Fruit fly (Drosophila melanogaster): ENCODE measurements around the gene CG13248.

DNA sequence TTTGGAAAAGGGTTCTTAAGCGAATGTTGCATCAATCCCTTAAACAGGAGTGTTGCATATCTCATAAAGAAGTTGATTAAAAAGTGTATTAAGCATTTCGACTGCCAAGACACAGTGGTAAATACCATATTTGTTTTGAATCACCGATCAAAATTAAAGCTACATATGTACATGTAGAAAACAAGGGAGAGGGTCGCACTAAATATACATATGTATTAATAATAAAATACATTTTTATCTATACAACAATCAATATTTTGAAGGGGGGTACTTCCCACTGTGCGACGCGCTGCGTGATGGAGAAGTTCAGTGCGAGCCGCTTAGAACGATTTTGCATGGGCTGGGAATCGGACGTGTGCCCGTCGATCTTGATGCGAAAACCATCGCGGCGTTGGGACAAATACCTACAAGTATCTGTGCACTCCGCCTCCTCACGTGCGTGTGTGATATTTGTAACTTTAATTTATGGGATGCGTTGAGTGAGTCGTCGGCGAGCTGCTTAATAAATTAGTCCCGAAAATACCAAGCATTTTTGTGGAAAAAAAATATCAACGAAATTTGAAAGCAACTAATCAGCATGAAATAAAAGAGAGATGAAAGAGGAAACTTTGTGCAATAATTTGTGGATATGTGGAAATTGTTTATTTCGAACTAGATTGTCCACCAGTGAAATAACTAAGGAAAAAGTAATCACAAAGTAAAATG, 34.6 kb upstream of the CG13248 start:
- TF ChIP-seq CG14711 (tag; optimal IDR thresholded peaks at IDR 0.05) (peak; percentile 85), CG7101 (tag; optimal IDR thresholded peaks at IDR 0.05) (peak; percentile 90), CG12768 (GFP tag; optimal IDR thresholded peaks at IDR 0.05) (peak; percentile 91), CG5204 (GFP tag; optimal IDR thresholded peaks at IDR 0.05) (peak; percentile 32), Crg-1 (GFP tag; optimal IDR thresholded peaks at IDR 0.05) (peak; percentile 3), CG1620 (GFP tag; optimal IDR thresholded peaks at IDR 0.05) (peak; percentile 18), tj (GFP tag; optimal IDR thresholded peaks at IDR 0.05) (peak; percentile 41), kay (GFP tag; ENCODE audit: borderline replicate concordance) (peak; percentile 86), CG11617 (GFP tag; optimal IDR thresholded peaks at IDR 0.05) (peak; percentile 88), pad (GFP tag; optimal IDR thresholded peaks at IDR 0.05) (peak; percentile 41), cnc (optimal IDR thresholded peaks at IDR 0.05) (no peak)
